Worm (Caenorhabditis elegans) whole organism, L3 larva: Measurements from ENCODE around the gene sru-7.

ENCODE experiments used
- ceh-16 ChIP-seq: sonication (generic microtip); optimal IDR thresholded peaks from 2 replicates; lab custom pipeline; 2017; ENCODE audit warnings: missing biosample characterization, missing genetic modification characterization
- ceh-82 ChIP-seq: fragments of 150-350 bp; optimal IDR thresholded peaks from 2 replicates; lab custom pipeline; 2014; ENCODE audit warnings: missing biosample characterization, missing genetic modification characterization
- fos-1 ChIP-seq: fragments of 150-350 bp; optimal IDR thresholded peaks from 2 replicates; lab custom pipeline; 2014; ENCODE audit warnings: missing biosample characterization, missing genetic modification characterization
- lin-39 ChIP-seq: fragments of 150-350 bp; optimal IDR thresholded peaks from 2 replicates; lab custom pipeline; 2018; ENCODE audit warnings: missing biosample characterization, missing genetic modification reagents, missing genetic modification characterization
- lsy-12 ChIP-seq: sonication (generic microtip); optimal IDR thresholded peaks from 2 replicates; lab custom pipeline; 2016; ENCODE audit warnings: mild to moderate bottlenecking, missing genetic modification characterization, missing compliant biosample characterization
- nhr-11 ChIP-seq: fragments of 150-350 bp; optimal IDR thresholded peaks from 2 replicates; lab custom pipeline; 2014; ENCODE audit warnings: missing biosample characterization, missing genetic modification characterization
- nhr-25 ChIP-seq: sonication (generic microtip); optimal IDR thresholded peaks from 2 replicates; lab custom pipeline; 2017; ENCODE audit warnings: missing biosample characterization, missing genetic modification characterization
- pqm-1 ChIP-seq: fragments of 150-350 bp; optimal IDR thresholded peaks from 2 replicates; lab custom pipeline; 2017; ENCODE audit warnings: missing biosample characterization, missing genetic modification characterization, inconsistent platforms

DNA sequence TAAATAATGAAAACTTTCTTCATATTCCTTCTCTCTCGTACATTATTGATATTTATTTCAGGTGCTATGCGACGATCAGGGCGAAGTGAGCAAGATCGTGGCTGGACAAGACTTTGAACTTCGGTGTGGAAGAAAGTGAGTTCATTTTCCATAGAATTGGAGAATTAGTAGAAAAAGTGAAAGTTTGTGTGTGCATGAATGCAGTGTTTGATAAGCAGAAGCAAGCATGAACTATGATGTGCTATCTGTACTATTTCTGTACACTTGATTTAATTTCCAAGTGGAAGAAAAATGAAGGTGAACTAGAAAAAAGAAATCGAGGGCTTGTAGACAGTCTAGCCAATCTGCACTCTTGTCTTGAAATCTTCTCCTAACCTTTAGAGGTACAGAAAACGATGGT, 39.7 kb downstream of the sru-7 start:
- no peak for TF ChIP-seq fos-1
- TF ChIP-seq pqm-1 (tag; lab: Kevin White, UChicago): peak; percentile 74
- TF ChIP-seq ceh-16 (tag; lab: Kevin White, UChicago): no peak
- no peak for TF ChIP-seq lin-39 (tag; lab: Kevin White, UChicago)
- TF ChIP-seq nhr-25 (tag; lab: Kevin White, UChicago): no peak
- no peak for TF ChIP-seq nhr-11
- no peak for TF ChIP-seq lsy-12 (tag; lab: Kevin White, UChicago)
- TF ChIP-seq ceh-82 (tag; lab: Kevin White, UChicago): no peak
